Worm (Caenorhabditis elegans) whole organism, young adult: ENCODE data around the gene ZK662.2.

Experiments
- B0019.2 ChIP-seq: fragments of 200-800 bp; sonication (Bioruptor generic); conservative IDR thresholded peaks from 2 replicates; pipeline ENCODE4 v1.3.6; 2022; ENCODE audit warnings: missing genetic modification reagents, missing genetic modification characterization, missing compliant biosample characterization
- B0035.1 ChIP-seq: sonication (generic microtip); optimal IDR thresholded peaks from 2 replicates; lab custom pipeline; 2016; ENCODE audit warnings: missing genetic modification characterization, mild to moderate bottlenecking, missing compliant biosample characterization, missing genotype, missing genetic modification reagents
- F37B4.10 ChIP-seq: fragments of 200-800 bp; sonication (Bioruptor generic); IDR thresholded peaks from 2 replicates; pipeline ENCODE4 v1.3.6; 2022; ENCODE audit warnings: missing genetic modification characterization, missing compliant biosample characterization
- F52B5.7 ChIP-seq: sonication (generic microtip); optimal IDR thresholded peaks from 2 replicates; lab custom pipeline; 2016; ENCODE audit warnings: mild to moderate bottlenecking, missing genetic modification characterization, missing compliant biosample characterization
- F57A8.1 ChIP-seq: fragments of 200-800 bp; sonication (Bioruptor generic); optimal IDR thresholded peaks from 2 replicates; lab custom pipeline; 2018; ENCODE audit warnings: mild to moderate bottlenecking, missing genetic modification characterization, moderate library complexity, missing compliant biosample characterization
- F57C9.4 ChIP-seq: sonication (generic microtip); optimal IDR thresholded peaks from 2 replicates; lab custom pipeline; 2017; ENCODE audit warnings: mild to moderate bottlenecking, missing genetic modification characterization, missing compliant biosample characterization
- T26A5.8 ChIP-seq: sonication (generic microtip); optimal IDR thresholded peaks from 2 replicates; lab custom pipeline; 2016; ENCODE audit warnings: missing genetic modification characterization, missing compliant biosample characterization
- Y53F4B.3 ChIP-seq: fragments of 200-800 bp; sonication (Bioruptor generic); IDR thresholded peaks from 2 replicates; pipeline ENCODE4 v1.3.6; 2022; ENCODE audit warnings: missing genetic modification reagents, missing genetic modification characterization, missing compliant biosample characterization
- Y95B8A.8 ChIP-seq: fragments of 200-800 bp; sonication (Bioruptor generic); IDR thresholded peaks from 2 replicates; pipeline ENCODE4 v1.3.6; 2022; ENCODE audit warnings: missing genetic modification reagents, missing genetic modification characterization, missing compliant biosample characterization
- ZK185.1 ChIP-seq: sonication (generic microtip); optimal IDR thresholded peaks from 2 replicates; lab custom pipeline; 2016; ENCODE audit warnings: mild to moderate bottlenecking, missing genetic modification characterization, missing compliant biosample characterization; ENCODE audit not compliant: poor library complexity, severe bottlenecking
- ama-1 ChIP-seq, 3 experiments: fragments of 150-350 bp in 1 of 3; sonication (generic microtip) in 2 of 3; optimal IDR thresholded peaks; 2 replicates each; lab custom pipeline; 2014 to 2018; ENCODE audit warnings: missing biosample characterization in 2 of 3, missing genetic modification characterization in 2 of 3, missing genetic modification reagents in 2 of 3
- attf-3 ChIP-seq: fragments of 200-800 bp; sonication (Bioruptor generic); conservative IDR thresholded peaks from 2 replicates; pipeline ENCODE4 v1.3.6; 2022; ENCODE audit warnings: missing genetic modification reagents, missing genetic modification characterization, missing compliant biosample characterization
- bed-2 ChIP-seq: fragments of 200-800 bp; sonication (Bioruptor generic); IDR thresholded peaks from 2 replicates; pipeline ENCODE4 v1.3.6; 2022; ENCODE audit warnings: missing genetic modification reagents, missing genetic modification characterization, missing compliant biosample characterization
- ceh-100 ChIP-seq: fragments of 200-800 bp; sonication (Bioruptor generic); IDR thresholded peaks from 2 replicates; pipeline ENCODE4 v1.3.6; 2022; ENCODE audit warnings: missing genetic modification reagents, missing genetic modification characterization, missing compliant biosample characterization
- ceh-91 ChIP-seq: fragments of 200-800 bp; sonication (Bioruptor generic); IDR thresholded peaks from 2 replicates; pipeline ENCODE4 v1.3.6; 2022; ENCODE audit warnings: missing genetic modification reagents, missing genetic modification characterization, missing compliant biosample characterization
- dpff-1 ChIP-seq: sonication (generic microtip); optimal IDR thresholded peaks from 2 replicates; lab custom pipeline; 2017; ENCODE audit warnings: mild to moderate bottlenecking, missing genetic modification characterization, missing compliant biosample characterization
- egrh-3 ChIP-seq: fragments of 200-800 bp; sonication (Bioruptor generic); IDR thresholded peaks from 2 replicates; pipeline ENCODE4 v1.3.6; 2022; ENCODE audit warnings: missing genetic modification reagents, missing genetic modification characterization, missing compliant biosample characterization
- ets-4 ChIP-seq: fragments of 200-800 bp; sonication (Bioruptor generic); optimal IDR thresholded peaks from 2 replicates; lab custom pipeline; 2018; ENCODE audit warnings: mild to moderate bottlenecking, missing genetic modification characterization, missing compliant biosample characterization
- him-1 ChIP-seq: sonication (generic microtip); optimal IDR thresholded peaks from 2 replicates; lab custom pipeline; 2016; ENCODE audit warnings: missing genotype, missing genetic modification reagents, missing genetic modification characterization, missing compliant biosample characterization
- lag-1 ChIP-seq: fragments of 200-800 bp; sonication (Bioruptor generic); IDR thresholded peaks from 2 replicates; pipeline ENCODE4 v1.3.6; 2022; ENCODE audit warnings: missing genetic modification reagents, missing genetic modification characterization, missing compliant biosample characterization
- let-607 ChIP-seq, 2 experiments: fragments of 200-800 bp in 1 of 2; sonication (Bioruptor generic) in 1 of 2; sonication (generic microtip) in 1 of 2; optimal IDR thresholded peaks; 2 replicates each; lab custom pipeline; 2016 to 2018; ENCODE audit warnings: mild to moderate bottlenecking in 2 of 2, missing compliant biosample characterization in 2 of 2, missing genetic modification characterization in 2 of 2, moderate library complexity in 2 of 2, missing genotype in 1 of 2
- lin-35 ChIP-seq, 3 experiments: fragments of 150-350 bp in 2 of 3; sonication (generic microtip) in 1 of 3; optimal IDR thresholded peaks; 2 replicates each; lab custom pipeline; 2014 to 2018; ENCODE audit warnings: missing biosample characterization in 3 of 3, missing genetic modification characterization in 3 of 3, missing genetic modification reagents in 3 of 3
- lsl-1 ChIP-seq: fragments of 200-800 bp; sonication (Bioruptor generic); optimal IDR thresholded peaks from 2 replicates; lab custom pipeline; 2018; ENCODE audit warnings: mild to moderate bottlenecking, missing genetic modification characterization, moderate library complexity, missing compliant biosample characterization
- madf-3 ChIP-seq: fragments of 200-800 bp; sonication (Bioruptor generic); IDR thresholded peaks from 2 replicates; pipeline ENCODE4 v1.3.6; 2022; ENCODE audit warnings: missing genetic modification reagents, missing genetic modification characterization, missing compliant biosample characterization
- madf-8 ChIP-seq: fragments of 200-800 bp; sonication (Bioruptor generic); conservative IDR thresholded peaks from 2 replicates; pipeline ENCODE4 v1.3.6; 2022; ENCODE audit warnings: missing genetic modification reagents, missing genetic modification characterization, missing compliant biosample characterization
- mxl-1 ChIP-seq: sonication (generic microtip); optimal IDR thresholded peaks from 2 replicates; lab custom pipeline; 2016; ENCODE audit warnings: missing genetic modification characterization, missing compliant biosample characterization
- nfya-2 ChIP-seq: fragments of 200-800 bp; sonication (Bioruptor generic); IDR thresholded peaks from 2 replicates; pipeline ENCODE4 v1.3.6; 2022; ENCODE audit warnings: missing genetic modification reagents, missing genetic modification characterization, missing compliant biosample characterization
- nfyb-1 ChIP-seq: fragments of 200-800 bp; sonication (Bioruptor generic); IDR thresholded peaks from 2 replicates; pipeline ENCODE4 v1.3.6; 2022; ENCODE audit warnings: missing genetic modification reagents, missing genetic modification characterization, missing compliant biosample characterization
- nhr-179 ChIP-seq: sonication (generic microtip); optimal IDR thresholded peaks from 2 replicates; lab custom pipeline; 2016; ENCODE audit warnings: mild to moderate bottlenecking, missing genetic modification characterization, missing compliant biosample characterization
- nhr-80 ChIP-seq: sonication (generic microtip); optimal IDR thresholded peaks from 2 replicates; lab custom pipeline; 2016; ENCODE audit warnings: missing genetic modification characterization, missing compliant biosample characterization
- pbrm-1 ChIP-seq: fragments of 200-800 bp; sonication (Bioruptor generic); IDR thresholded peaks from 2 replicates; pipeline ENCODE4 v1.3.6; 2022; ENCODE audit warnings: missing genetic modification reagents, missing genetic modification characterization, missing compliant biosample characterization
- pha-4 ChIP-seq: fragments of 150-350 bp; sonication (generic microtip); optimal IDR thresholded peaks from 2 replicates; lab custom pipeline; 2014; ENCODE audit warnings: missing biosample characterization, missing genetic modification reagents, missing genetic modification characterization
- rcor-1 ChIP-seq: fragments of 200-800 bp; sonication (Bioruptor generic); IDR thresholded peaks from 2 replicates; pipeline ENCODE4 v1.3.6; 2022; ENCODE audit warnings: missing genetic modification reagents, missing genetic modification characterization, missing compliant biosample characterization
- repo-1 ChIP-seq: sonication (generic microtip); optimal IDR thresholded peaks from 2 replicates; lab custom pipeline; 2017; ENCODE audit warnings: mild to moderate bottlenecking, missing genetic modification characterization, missing compliant biosample characterization
- rpc-1 ChIP-seq, 2 experiments: fragments of 150-350 bp in 1 of 2; sonication (generic microtip) in 1 of 2; optimal IDR thresholded peaks; 2 replicates each; lab custom pipeline; 2014 to 2018; ENCODE audit warnings: missing biosample characterization in 1 of 2, missing genetic modification characterization in 1 of 2, missing genetic modification reagents in 1 of 2, missing genotype in 1 of 2
- snpc-1.1 ChIP-seq: sonication (generic microtip); optimal IDR thresholded peaks from 2 replicates; lab custom pipeline; 2017; ENCODE audit warnings: missing genetic modification characterization, mild to moderate bottlenecking, missing compliant biosample characterization, antibody characterized with exemption, moderate library complexity, missing genotype, missing genetic modification reagents; ENCODE audit not compliant: insufficient read depth
- snpc-4 ChIP-seq, 5 experiments: fragments of 150-350 bp in 1 of 5; sonication (generic microtip) in 4 of 5; optimal IDR thresholded peaks; 2 replicates each; lab custom pipeline; 2014 to 2018; ENCODE audit warnings: missing genetic modification characterization in 5 of 5, missing biosample characterization in 3 of 5, antibody characterized with exemption in 2 of 5, mild to moderate bottlenecking in 2 of 5, missing compliant biosample characterization in 2 of 5, missing genotype in 2 of 5, moderate library complexity in 2 of 5, missing genetic modification reagents in 1 of 5
- somi-1 ChIP-seq: fragments of 200-800 bp; sonication (Bioruptor generic); optimal IDR thresholded peaks from 2 replicates; lab custom pipeline; 2018; ENCODE audit warnings: mild to moderate bottlenecking, missing genetic modification characterization, missing compliant biosample characterization
- tbx-9 ChIP-seq: sonication (generic microtip); optimal IDR thresholded peaks from 2 replicates; lab custom pipeline; 2016; ENCODE audit warnings: borderline replicate concordance, missing genetic modification characterization, inconsistent platforms, missing compliant biosample characterization
- unc-130 ChIP-seq: sonication (generic microtip); optimal IDR thresholded peaks from 2 replicates; lab custom pipeline; 2016; ENCODE audit warnings: missing genetic modification reagents, missing genetic modification characterization, missing compliant biosample characterization
- unc-62 ChIP-seq: fragments of 150-350 bp; optimal IDR thresholded peaks from 2 replicates; lab custom pipeline; 2014; ENCODE audit warnings: missing biosample characterization, missing genetic modification reagents, missing genetic modification characterization
- zfh-2 ChIP-seq: fragments of 200-800 bp; sonication (Bioruptor generic); conservative IDR thresholded peaks from 2 replicates; pipeline ENCODE4 v1.3.6; 2022; ENCODE audit warnings: missing genetic modification reagents, missing genetic modification characterization, missing compliant biosample characterization
- zim-3 ChIP-seq: sonication (generic microtip); optimal IDR thresholded peaks from 2 replicates; lab custom pipeline; 2017; ENCODE audit warnings: mild to moderate bottlenecking, missing genetic modification characterization, moderate library complexity, missing compliant biosample characterization
- ztf-26 ChIP-seq: sonication (generic microtip); optimal IDR thresholded peaks from 2 replicates; lab custom pipeline; 2017; ENCODE audit warnings: missing genetic modification characterization, missing compliant biosample characterization
- ztf-28 ChIP-seq: fragments of 200-800 bp; sonication (Bioruptor generic); IDR thresholded peaks from 2 replicates; pipeline ENCODE4 v1.3.6; 2022; ENCODE audit warnings: missing genetic modification reagents, missing genetic modification characterization, missing compliant biosample characterization

ZK662.2 gene

DNA sequence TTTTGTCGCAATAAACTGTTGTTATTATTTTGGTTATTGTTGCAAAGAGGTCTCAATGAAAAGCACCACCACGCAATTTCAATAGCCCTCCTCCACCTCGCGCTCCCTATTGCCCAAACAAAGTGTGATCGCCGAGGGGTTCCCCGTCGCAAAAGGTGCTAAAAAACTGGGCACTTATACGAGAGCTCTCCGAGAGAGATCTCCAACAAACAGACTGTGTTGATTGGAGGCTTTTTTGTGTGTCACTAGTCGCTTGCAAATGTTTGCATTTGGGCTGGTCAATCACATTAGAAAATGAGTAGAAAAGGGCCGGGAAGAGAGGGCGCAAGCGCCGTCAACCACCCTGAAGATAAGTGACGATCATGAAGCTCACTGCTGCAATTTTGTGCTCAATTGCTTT is at the start of gene ZK662.2:
TSS of gene ZK662.2 (plus strand) at position 301 of the 400 bp plus-strand sequence.
- TF ChIP-seq bed-2 (GFP tag; lab: Robert Waterston, UW) (no peak), F37B4.10 (GFP tag; lab: Robert Waterston, UW) (no peak), pbrm-1 (GFP tag; lab: Robert Waterston, UW) (no peak), dpff-1 (tag; lab: Kevin White, UChicago) (no peak), ama-1 (optimal IDR thresholded peaks at IDR 0.05; lab: Kevin White, UChicago) (no peak), ama-1 (GFP tag; optimal IDR thresholded peaks at IDR 0.05; lab: Kevin White, UChicago) (no peak), F57C9.4 (tag; lab: Kevin White, UChicago) (no peak), madf-3 (GFP tag; lab: Robert Waterston, UW) (no peak), repo-1 (tag; lab: Kevin White, UChicago) (no peak), ets-4 (GFP tag; lab: Kevin White, UChicago) (no peak), nfya-2 (GFP tag; lab: Robert Waterston, UW) (no peak), pha-4 (tag; lab: Kevin White, UChicago) (no peak), T26A5.8 (no peak), B0019.2 (GFP tag; lab: Robert Waterston, UW) (no peak), mxl-1 (no peak), Y53F4B.3 (GFP tag; lab: Robert Waterston, UW) (no peak), nhr-80 (tag; lab: Kevin White, UChicago) (no peak), nhr-179 (tag; lab: Kevin White, UChicago) (no peak), ceh-91 (no peak), nfyb-1 (GFP tag; lab: Robert Waterston, UW) (no peak), rcor-1 (GFP tag; lab: Robert Waterston, UW) (no peak)

ce11 chrX:15647276-15647675 is 49.2 kb upstream of the ZK662.2 start, which contains the start of gene F59D12.5:
F59D12.5 (minus strand) TSS chrX:15647369.
- TF ChIP-seq ZK185.1 (tag; lab: Kevin White, UChicago) (no peak), F57A8.1 (no peak), attf-3 (GFP tag; lab: Robert Waterston, UW) (peak; percentile 86), B0019.2 (GFP tag; lab: Robert Waterston, UW) (no peak), snpc-1.1 (no peak), F52B5.7 (tag; lab: Kevin White, UChicago) (no peak), somi-1 (GFP tag; lab: Kevin White, UChicago) (no peak), ztf-26 (tag; lab: Kevin White, UChicago) (no peak), bed-2 (GFP tag; lab: Robert Waterston, UW) (no peak)

DNA sequence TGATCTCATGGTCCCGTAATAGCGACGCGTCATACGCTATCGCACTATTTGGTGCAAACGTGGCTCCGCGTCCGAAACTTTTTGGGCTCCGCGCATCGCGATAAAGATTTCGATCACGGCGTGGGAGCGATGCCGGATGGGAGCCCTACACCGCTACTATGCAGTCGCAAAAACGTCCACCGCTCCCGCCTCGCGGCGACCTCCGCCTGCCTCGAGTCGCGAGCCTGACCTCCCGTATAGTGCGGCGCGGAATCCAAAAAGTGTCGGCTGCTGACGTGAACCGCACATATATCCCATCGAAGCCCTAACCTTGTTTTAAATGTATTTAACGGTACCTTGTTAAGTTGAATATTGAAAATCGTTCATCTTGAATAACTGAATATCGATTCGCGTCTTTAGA is 46.1 kb upstream of the ZK662.2 start:
- TF ChIP-seq zfh-2 (GFP tag; lab: Robert Waterston, UW) (peak; percentile 94), unc-62 (GFP tag; lab: Kevin White, UChicago) (no peak), lsl-1 (no peak), tbx-9 (tag; lab: Kevin White, UChicago) (no peak), Y95B8A.8 (GFP tag; lab: Robert Waterston, UW) (no peak), him-1 (tag; lab: Kevin White, UChicago) (no peak), ceh-100 (no peak), unc-130 (no peak), attf-3 (GFP tag; lab: Robert Waterston, UW) (0 out of 2 replicates have a peak, but pooled peaks have one; percentile 8), B0035.1 (no peak), let-607 (tag; optimal IDR thresholded peaks at IDR 0.05; lab: Kevin White, UChicago) (no peak), egrh-3 (GFP tag; lab: Robert Waterston, UW) (peak; percentile 63; the same call in 1 of the 2 replicates), snpc-4 (GFP tag; optimal IDR thresholded peaks at IDR 0.05; lab: Kevin White, UChicago) (no peak), snpc-4 (tag; optimal IDR thresholded peaks at IDR 0.05; lab: Kevin White, UChicago) (peak in 2 of 4 experiments; percentile 59 to 76), madf-8 (GFP tag; lab: Robert Waterston, UW) (no peak), lag-1 (GFP tag; lab: Robert Waterston, UW) (0 out of 2 replicates have a peak, but pooled peaks have one; percentile 48), lin-35 (GFP tag; optimal IDR thresholded peaks at IDR 0.05; lab: Kevin White, UChicago) (no peak), ztf-28 (GFP tag; lab: Robert Waterston, UW) (no peak), zim-3 (tag; lab: Kevin White, UChicago) (no peak), rpc-1 (optimal IDR thresholded peaks at IDR 0.05; lab: Kevin White, UChicago) (no peak), rpc-1 (tag; optimal IDR thresholded peaks at IDR 0.05; lab: Kevin White, UChicago) (peak; percentile 9)
